Worm (Caenorhabditis elegans): ENCODE data around the gene nspc-12.

ce11 chrX:12360444-12360843, 4.0 kb upstream of the nspc-12 start, which contains the start of the genes nspc-15 and F19H6.6:
- TF ChIP-seq med-1 (GFP tag; optimal IDR thresholded peaks at IDR 0.05; ENCODE audit: insufficient read depth) (no peak), tab-1 (GFP tag; IDR thresholded peaks at IDR 0.05) (no peak), cog-1 (tag; optimal IDR thresholded peaks at IDR 0.05) (no peak), flt-1 (GFP tag; IDR thresholded peaks at IDR 0.05) (no peak), T22C8.4 (GFP tag; IDR thresholded peaks at IDR 0.05) (no peak), ztf-23 (GFP tag; IDR thresholded peaks at IDR 0.05) (no peak), ztf-29 (GFP tag; IDR thresholded peaks at IDR 0.05) (no peak), ref-1 (GFP tag; conservative IDR thresholded peaks at IDR 0.05) (no peak), klf-2 (GFP tag; conservative IDR thresholded peaks at IDR 0.05) (no peak)

Measured in whole organism, midembryonic.